Fruit fly (Drosophila melanogaster): Measurements from ENCODE around the gene pigeon.
A peak's percentile ranks its signal among the peaks of the same experiment; 100 is the strongest.

The pigeon gene

DNA sequence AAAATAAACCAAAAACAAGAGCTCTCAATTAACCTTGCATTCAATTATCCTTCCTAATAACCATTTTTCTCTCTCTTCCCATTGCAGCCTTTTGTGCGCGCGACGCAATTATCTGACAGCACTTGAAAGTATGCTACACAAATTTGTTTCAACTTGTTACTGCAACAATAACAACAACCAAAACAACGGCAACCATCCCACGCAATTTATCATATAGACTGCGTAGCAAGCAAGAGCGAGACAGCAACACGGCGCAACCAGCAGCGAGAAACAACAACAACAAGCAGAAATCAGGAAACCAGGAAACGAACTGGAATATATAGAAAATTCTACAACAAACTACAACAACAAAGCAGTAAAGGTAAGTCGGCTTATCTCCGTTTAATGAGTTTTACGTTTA is 19.8 kb upstream of the pigeon start (continued):
- TF ChIP-seq sna (GFP tag; IDR thresholded peaks at IDR 0.05; ENCODE audit: partially characterized antibody) (no peak), CG6791 (GFP tag; IDR thresholded peaks at IDR 0.05; ENCODE audit: partially characterized antibody) (no peak), CG2199 (GFP tag; IDR thresholded peaks at IDR 0.05) (peak; percentile 91), CG11560 (tag; IDR thresholded peaks at IDR 0.05) (no peak), jigr1 (GFP tag; IDR thresholded peaks at IDR 0.05) (no peak), CG7963 (GFP tag; IDR thresholded peaks at IDR 0.05; ENCODE audit: partially characterized antibody) (no peak), abd-A (tag; optimal IDR thresholded peaks at IDR 0.05) (peak; percentile 8), CG8290 (GFP tag; optimal IDR thresholded peaks at IDR 0.05) (no peak), CG8290 (tag; optimal IDR thresholded peaks at IDR 0.05) (peak in 1 of 2 experiments; percentile 61), tll (GFP tag; optimal IDR thresholded peaks at IDR 0.05) (peak in 1 of 2 experiments; percentile 37), HmgZ (tag; optimal IDR thresholded peaks at IDR 0.05) (peak; percentile 59), sd (tag; optimal IDR thresholded peaks at IDR 0.05) (peak; percentile 21), CG12219 (GFP tag; optimal IDR thresholded peaks at IDR 0.05) (peak; percentile 14), ftz-f1 (GFP tag; optimal IDR thresholded peaks at IDR 0.05) (peak; percentile 41), vvl (GFP tag; IDR thresholded peaks at IDR 0.05) (peak; percentile 26; the same call in 1 of the 2 replicates), Elba2 (GFP tag; optimal IDR thresholded peaks at IDR 0.05) (no peak), CG17829 (tag; optimal IDR thresholded peaks at IDR 0.05) (peak; percentile 7), CG11695 (GFP tag; IDR thresholded peaks at IDR 0.05) (0 out of 3 replicates have a peak, but pooled peaks have one; percentile 11), trem (tag; optimal IDR thresholded peaks at IDR 0.05) (peak; percentile 11), CG8924 (tag; optimal IDR thresholded peaks at IDR 0.05) (peak; percentile 12), ERR (GFP tag; optimal IDR thresholded peaks at IDR 0.05) (no peak), chinmo (GFP tag; IDR thresholded peaks at IDR 0.05; ENCODE audit: partially characterized antibody) (peak; percentile 78; the same call in 2 of the 4 replicates), klu (GFP tag; IDR thresholded peaks at IDR 0.05) (peak; percentile 56; the same call in 1 of the 2 replicates), lola (GFP tag; optimal IDR thresholded peaks at IDR 0.05) (peak in 1 of 3 experiments; percentile 67), Bgb (GFP tag; IDR thresholded peaks at IDR 0.05; ENCODE audit: partially characterized antibody) (peak; percentile 17; the same call in 1 of the 2 replicates), CG10321 (GFP tag; IDR thresholded peaks at IDR 0.05) (peak; percentile 85), nom (GFP tag; optimal IDR thresholded peaks at IDR 0.05) (peak; percentile 21), Aef1 (GFP tag; IDR thresholded peaks at IDR 0.05) (peak; percentile 61; the same call in 2 of the 3 replicates), CG15601 (tag; optimal IDR thresholded peaks at IDR 0.05) (peak; percentile 94), tna (GFP tag; IDR thresholded peaks at IDR 0.05; ENCODE audit: partially characterized antibody) (peak; percentile 2; the same call in 1 of the 2 replicates), oc (tag; optimal IDR thresholded peaks at IDR 0.05) (peak; percentile 58), CG5953 (GFP tag; IDR thresholded peaks at IDR 0.05) (no peak), CG13624 (GFP tag; optimal IDR thresholded peaks at IDR 0.05) (peak; percentile 83), CG17612 (GFP tag; IDR thresholded peaks at IDR 0.05) (peak; percentile 6; the same call in 1 of the 2 replicates), CG42726 (GFP tag; IDR thresholded peaks at IDR 0.05; ENCODE audit: partially characterized antibody) (0 out of 2 replicates have a peak, but pooled peaks have one; percentile 5), sqz (GFP tag; optimal IDR thresholded peaks at IDR 0.05) (peak; percentile 16), sens (GFP tag) (peak; percentile 78), crp (GFP tag; optimal IDR thresholded peaks at IDR 0.05) (no peak)

- TF ChIP-seq abd-A (tag; optimal IDR thresholded peaks at IDR 0.05) (peak; percentile 88), HLH54F (GFP tag; optimal IDR thresholded peaks at IDR 0.05) (no peak), pros (GFP tag; optimal IDR thresholded peaks at IDR 0.05) (peak; percentile 96), sug (tag; optimal IDR thresholded peaks at IDR 0.05) (no peak), CG14667 (GFP tag; IDR thresholded peaks at IDR 0.05) (no peak), jigr1 (GFP tag; IDR thresholded peaks at IDR 0.05) (no peak), CG17361 (GFP tag; IDR thresholded peaks at IDR 0.05) (no peak), sens-2 (GFP tag; IDR thresholded peaks at IDR 0.05) (no peak), CG31388 (GFP tag; optimal IDR thresholded peaks at IDR 0.05) (no peak), Adf1 (GFP tag; IDR thresholded peaks at IDR 0.05) (peak; percentile 8; the same call in 1 of the 2 replicates), CG17568 (GFP tag; optimal IDR thresholded peaks at IDR 0.05) (no peak), lov (optimal IDR thresholded peaks at IDR 0.05) (no peak), lov (GFP tag; IDR thresholded peaks at IDR 0.05) (0 out of 3 replicates have a peak, but pooled peaks have one; percentile 18), sqz (GFP tag; optimal IDR thresholded peaks at IDR 0.05) (peak; percentile 39), sens (GFP tag) (peak; percentile 46), Antp (GFP tag; optimal IDR thresholded peaks at IDR 0.05) (no peak)
Observed at dm6 chr2L:19167135-19167681, 18.6 kb upstream of the pigeon start.
